Worm (Caenorhabditis elegans) whole organism, L1 larva: Measurements from ENCODE around the gene srxa-13.

Source experiments
- alr-1 ChIP-seq: fragments of 200-800 bp; sonication (Bioruptor generic); optimal IDR thresholded peaks from 2 replicates; lab custom pipeline; 2018; ENCODE audit warnings: borderline replicate concordance, mild to moderate bottlenecking, missing genetic modification characterization, missing compliant biosample characterization
- aly-2 ChIP-seq: fragments of 150-350 bp; optimal IDR thresholded peaks from 2 replicates; lab custom pipeline; 2014; ENCODE audit warnings: missing biosample characterization, missing genetic modification characterization
- lin-39 ChIP-seq: fragments of 150-350 bp; optimal IDR thresholded peaks from 2 replicates; lab custom pipeline; 2014; ENCODE audit warnings: missing biosample characterization, missing genetic modification reagents, missing genetic modification characterization
- lsy-2 ChIP-seq, 2 experiments: fragments of 150-350 bp; optimal IDR thresholded peaks; 2 replicates each; lab custom pipeline; 2014; ENCODE audit warnings: missing biosample characterization in 2 of 2, missing genetic modification characterization in 2 of 2
- nhr-237 ChIP-seq: fragments of 150-350 bp; optimal IDR thresholded peaks from 2 replicates; lab custom pipeline; 2014; ENCODE audit warnings: missing biosample characterization, missing genetic modification characterization
- nhr-28 ChIP-seq: fragments of 150-350 bp; optimal IDR thresholded peaks from 2 replicates; lab custom pipeline; 2014; ENCODE audit warnings: missing biosample characterization, missing genetic modification characterization
- nhr-47 ChIP-seq: sonication (generic microtip); optimal IDR thresholded peaks from 2 replicates; lab custom pipeline; 2016; ENCODE audit warnings: mild to moderate bottlenecking, missing genetic modification characterization, moderate library complexity, missing compliant biosample characterization

ce11 chrV:13909400-13909799 is 20.2 kb upstream of the srxa-13 start, which contains the start of gene C06B3.7:
- TF ChIP-seq nhr-237 (tag; lab: Kevin White, UChicago): peak; percentile 53
- TF ChIP-seq aly-2 (tag; lab: Kevin White, UChicago): no peak
- peak; percentile 34 for TF ChIP-seq lin-39 (tag; lab: Kevin White, UChicago)
- TF ChIP-seq nhr-28: no peak
- TF ChIP-seq lsy-2 (tag; optimal IDR thresholded peaks at IDR 0.05; lab: Kevin White, UChicago): peak; percentile 74 to 85
- no peak for TF ChIP-seq alr-1
- TF ChIP-seq nhr-47 (tag; lab: Kevin White, UChicago): peak; percentile 83
